Fruit fly (Drosophila melanogaster) whole organism, embryonic: Measurements from ENCODE around the gene fog.

Experiments used
- C15 ChIP-seq: fragments of 200-800 bp; sonication (Bioruptor generic); IDR thresholded peaks from 3 replicates; pipeline ENCODE4 v1.3.6; 2022; ENCODE audit warnings: missing biosample characterization, missing genetic modification characterization
- CG10366 ChIP-seq: fragments of 200-800 bp; sonication (Bioruptor generic); IDR thresholded peaks from 2 replicates; pipeline ENCODE4 v1.3.6; 2022; ENCODE audit warnings: missing biosample characterization, missing genetic modification characterization
- CG10543 ChIP-seq: fragments of 200-800 bp; sonication (Bioruptor generic); optimal IDR thresholded peaks from 3 replicates; lab custom pipeline; 2017; ENCODE audit warnings: missing biosample characterization, mild to moderate bottlenecking, missing genetic modification characterization, moderate library complexity
- CG11504 ChIP-seq: fragments of 200-800 bp; sonication (Bioruptor generic); optimal IDR thresholded peaks from 3 replicates; lab custom pipeline; 2019; ENCODE audit warnings: missing biosample characterization, mild to moderate bottlenecking, missing genetic modification characterization, moderate library complexity
- CG11723 ChIP-seq: fragments of 200-800 bp; sonication (Bioruptor generic); optimal IDR thresholded peaks from 2 replicates; lab custom pipeline; 2017; ENCODE audit warnings: missing biosample characterization, mild to moderate bottlenecking, missing genetic modification characterization
- CG13123 ChIP-seq: fragments of 200-800 bp; sonication (Bioruptor generic); optimal IDR thresholded peaks from 2 replicates; lab custom pipeline; 2016; ENCODE audit warnings: missing biosample characterization, missing genetic modification characterization
- CG13775 ChIP-seq: fragments of 200-800 bp; sonication (Bioruptor generic); optimal IDR thresholded peaks from 3 replicates; lab custom pipeline; 2017; ENCODE audit warnings: missing biosample characterization, mild to moderate bottlenecking, missing genetic modification characterization
- CG15011 ChIP-seq: fragments of 200-800 bp; sonication (Bioruptor generic); optimal IDR thresholded peaks from 3 replicates; lab custom pipeline; 2018; ENCODE audit warnings: missing biosample characterization, mild to moderate bottlenecking, missing genetic modification characterization
- CG18262 ChIP-seq: fragments of 200-800 bp; optimal IDR thresholded peaks from 3 replicates; lab custom pipeline; 2019; ENCODE audit warnings: missing biosample characterization, mild to moderate bottlenecking, missing genetic modification characterization, moderate library complexity
- CG2120 ChIP-seq: fragments of 200-800 bp; sonication (Bioruptor generic); optimal IDR thresholded peaks from 3 replicates; lab custom pipeline; 2016; ENCODE audit warnings: missing biosample characterization, missing genetic modification characterization
- CG3407 ChIP-seq: fragments of 200-800 bp; sonication (Bioruptor generic); optimal IDR thresholded peaks from 2 replicates; lab custom pipeline; 2018; ENCODE audit warnings: missing biosample characterization, mild to moderate bottlenecking, missing genetic modification characterization
- CG34224 ChIP-seq: fragments of 200-800 bp; sonication (Bioruptor generic); IDR thresholded peaks from 3 replicates; pipeline ENCODE4 v1.3.6; 2022; ENCODE audit warnings: missing biosample characterization, missing genetic modification characterization; ENCODE audit not compliant: partially characterized antibody
- CG3847 ChIP-seq: fragments of 200-800 bp; sonication (Bioruptor generic); IDR thresholded peaks from 2 replicates; pipeline ENCODE4 v1.3.6; 2022; ENCODE audit warnings: missing biosample characterization, missing genetic modification characterization
- CG4820 ChIP-seq: fragments of 200-800 bp; sonication (Bioruptor generic); optimal IDR thresholded peaks from 3 replicates; lab custom pipeline; 2016; ENCODE audit warnings: missing biosample characterization, missing genetic modification characterization
- CG6175 ChIP-seq: fragments of 200-800 bp; sonication (Bioruptor generic); IDR thresholded peaks from 3 replicates; pipeline ENCODE4 v1.3.6; 2022; ENCODE audit warnings: missing biosample characterization, missing genetic modification characterization
- CG6254 ChIP-seq: fragments of 200-800 bp; sonication (Bioruptor generic); optimal IDR thresholded peaks from 3 replicates; lab custom pipeline; 2017; ENCODE audit warnings: mild to moderate bottlenecking, missing biosample characterization, missing genetic modification reagents, missing genetic modification characterization
- CG6272 ChIP-seq: fragments of 200-800 bp; sonication (Bioruptor generic); IDR thresholded peaks from 2 replicates; pipeline ENCODE4 v1.3.6; 2022; ENCODE audit warnings: missing biosample characterization, missing genetic modification characterization
- CG7372 ChIP-seq: fragments of 200-800 bp; sonication (Bioruptor generic); IDR thresholded peaks from 2 replicates; pipeline ENCODE4 v1.3.6; 2022; ENCODE audit warnings: missing biosample characterization, missing genetic modification characterization
- CG7556 ChIP-seq: fragments of 200-800 bp; sonication (Bioruptor generic); optimal IDR thresholded peaks from 2 replicates; lab custom pipeline; 2017; ENCODE audit warnings: missing biosample characterization, mild to moderate bottlenecking, missing genetic modification characterization
- CG9817 ChIP-seq: fragments of 200-800 bp; sonication (Bioruptor generic); optimal IDR thresholded peaks from 2 replicates; lab custom pipeline; 2018; ENCODE audit warnings: missing biosample characterization, mild to moderate bottlenecking, missing genetic modification characterization, moderate library complexity
- Chrac-16 ChIP-seq: fragments of 200-800 bp; sonication (Bioruptor generic); optimal IDR thresholded peaks from 3 replicates; lab custom pipeline; 2016; ENCODE audit warnings: missing biosample characterization, missing genetic modification characterization
- Elba2 ChIP-seq: fragments of 200-800 bp; sonication (Bioruptor generic); optimal IDR thresholded peaks from 3 replicates; lab custom pipeline; 2016; ENCODE audit warnings: missing biosample characterization, missing genetic modification characterization
- Gsc ChIP-seq: fragments of 200-800 bp; sonication (Bioruptor generic); IDR thresholded peaks from 2 replicates; pipeline ENCODE4 v1.3.6; 2022; ENCODE audit warnings: missing biosample characterization, missing genetic modification characterization
- Gug ChIP-seq: fragments of 200-800 bp; sonication (Bioruptor generic); IDR thresholded peaks from 4 replicates; pipeline ENCODE4 v1.3.6; 2022; ENCODE audit warnings: missing biosample characterization, missing genetic modification characterization
- Neu2 ChIP-seq: fragments of 200-800 bp; sonication (Bioruptor generic); optimal IDR thresholded peaks from 3 replicates; lab custom pipeline; 2016; ENCODE audit warnings: missing biosample characterization, missing genetic modification characterization, borderline replicate concordance
- Ravus ChIP-seq: fragments of 200-800 bp; sonication (Bioruptor generic); IDR thresholded peaks from 2 replicates; pipeline ENCODE4 v1.3.6; 2022; ENCODE audit warnings: missing biosample characterization, missing genetic modification characterization
- Rx ChIP-seq: fragments of 200-800 bp; sonication (Bioruptor generic); IDR thresholded peaks from 2 replicates; pipeline ENCODE4 v1.3.6; 2022; ENCODE audit warnings: missing biosample characterization, missing genetic modification characterization
- Sox102F ChIP-seq: fragments of 200-800 bp; sonication (Bioruptor generic); optimal IDR thresholded peaks from 2 replicates; lab custom pipeline; 2018; ENCODE audit warnings: missing biosample characterization, mild to moderate bottlenecking, missing genetic modification characterization, moderate library complexity
- Sry-δ ChIP-seq: fragments of 200-800 bp; sonication (Bioruptor generic); optimal IDR thresholded peaks from 2 replicates; lab custom pipeline; 2016; ENCODE audit warnings: missing biosample characterization, missing genetic modification characterization
- Trl ChIP-seq, 3 experiments: fragments of >200 bp in 2 of 3; fragments of 200-800 bp in 1 of 3; sonication (Bioruptor generic) in 1 of 3; optimal IDR thresholded peaks; 2 replicates in 1 of 3; 3 replicates in 2 of 3; lab custom pipeline; 2016 to 2017; ENCODE audit warnings: missing biosample characterization in 1 of 3, missing genetic modification characterization in 1 of 3
- ab ChIP-seq: fragments of 200-800 bp; sonication (Bioruptor generic); optimal IDR thresholded peaks from 2 replicates; lab custom pipeline; 2016; ENCODE audit warnings: missing biosample characterization, missing genetic modification characterization
- croc ChIP-seq: fragments of 200-800 bp; sonication (Bioruptor generic); conservative IDR thresholded peaks from 3 replicates; pipeline ENCODE4 v1.3.6; 2022; ENCODE audit warnings: missing biosample characterization, missing genetic modification characterization
- da ChIP-seq: fragments of 200-800 bp; sonication (Bioruptor generic); optimal IDR thresholded peaks from 2 replicates; lab custom pipeline; 2016; ENCODE audit warnings: missing biosample characterization, missing genetic modification characterization
- emc ChIP-seq: fragments of 200-800 bp; sonication (Bioruptor generic); optimal IDR thresholded peaks from 2 replicates; lab custom pipeline; 2016; ENCODE audit warnings: missing biosample characterization, missing genetic modification characterization
- ems ChIP-seq: fragments of 200-800 bp; sonication (Bioruptor generic); optimal IDR thresholded peaks from 3 replicates; lab custom pipeline; 2016; ENCODE audit warnings: missing biosample characterization, missing genetic modification characterization
- ewg ChIP-seq: fragments of 200-800 bp; sonication (Bioruptor generic); optimal IDR thresholded peaks from 3 replicates; lab custom pipeline; 2017; ENCODE audit warnings: mild to moderate bottlenecking, missing biosample characterization, missing genetic modification reagents, missing genetic modification characterization
- fd102C ChIP-seq: fragments of 200-800 bp; sonication (Bioruptor generic); optimal IDR thresholded peaks from 2 replicates; lab custom pipeline; 2018; ENCODE audit warnings: missing biosample characterization, mild to moderate bottlenecking, missing genetic modification characterization, moderate library complexity
- fd64A ChIP-seq: fragments of 200-800 bp; sonication (Bioruptor generic); optimal IDR thresholded peaks from 3 replicates; lab custom pipeline; 2018; ENCODE audit warnings: missing biosample characterization, mild to moderate bottlenecking, missing genetic modification characterization
- gt ChIP-seq: fragments of 200-800 bp; sonication (Bioruptor generic); IDR thresholded peaks from 2 replicates; pipeline ENCODE4 v1.3.6; 2022; ENCODE audit warnings: missing biosample characterization, missing genetic modification characterization
- h ChIP-seq: fragments of >200 bp; optimal IDR thresholded peaks from 2 replicates; lab custom pipeline; 2017
- hbn ChIP-seq: fragments of 200-800 bp; sonication (Bioruptor generic); IDR thresholded peaks from 2 replicates; pipeline ENCODE4 v1.3.6; 2022; ENCODE audit warnings: missing biosample characterization, missing genetic modification characterization; ENCODE audit not compliant: partially characterized antibody
- nerfin-1 ChIP-seq: fragments of 200-800 bp; sonication (Bioruptor generic); optimal IDR thresholded peaks from 3 replicates; lab custom pipeline; 2019; ENCODE audit warnings: missing biosample characterization, mild to moderate bottlenecking, missing genetic modification characterization, moderate library complexity
- oc ChIP-seq: fragments of 200-800 bp; sonication (Bioruptor generic); optimal IDR thresholded peaks from 2 replicates; lab custom pipeline; 2018; ENCODE audit warnings: missing biosample characterization, mild to moderate bottlenecking, missing genetic modification characterization, moderate library complexity
- pan ChIP-seq, 4 experiments: fragments of >200 bp in 3 of 4; fragments of 200-800 bp in 1 of 4; sonication (Bioruptor generic) in 1 of 4; optimal IDR thresholded peaks in 3 of 4; IDR thresholded peaks in 1 of 4; 2 replicates each; pipeline versions ENCODE4 v1.3.6 to Lab custom; 2017 to 2022; ENCODE audit warnings: missing biosample characterization in 2 of 4, missing genetic modification characterization in 2 of 4, mixed read lengths in 1 of 4
- pros ChIP-seq: fragments of 200-800 bp; sonication (Bioruptor generic); optimal IDR thresholded peaks from 3 replicates; lab custom pipeline; 2019; ENCODE audit warnings: missing biosample characterization, mild to moderate bottlenecking, missing genetic modification characterization, moderate library complexity
- ranshi ChIP-seq: fragments of 200-800 bp; sonication (Bioruptor generic); IDR thresholded peaks from 2 replicates; pipeline ENCODE4 v1.3.6; 2022; ENCODE audit warnings: missing biosample characterization, missing genetic modification characterization
- salm ChIP-seq: fragments of 200-800 bp; sonication (Bioruptor generic); optimal IDR thresholded peaks from 2 replicates; lab custom pipeline; 2018; ENCODE audit warnings: missing biosample characterization, mild to moderate bottlenecking, missing genetic modification characterization
- sim ChIP-seq: fragments of 200-800 bp; sonication (Bioruptor generic); IDR thresholded peaks from 2 replicates; pipeline ENCODE4 v1.3.6; 2022; ENCODE audit warnings: missing biosample characterization, missing genetic modification characterization
- stwl ChIP-seq: fragments of 200-800 bp; sonication (Bioruptor generic); optimal IDR thresholded peaks from 3 replicates; lab custom pipeline; 2018; ENCODE audit warnings: missing biosample characterization, mild to moderate bottlenecking, missing genetic modification characterization, moderate library complexity
- wor ChIP-seq: fragments of 200-800 bp; sonication (Bioruptor generic); IDR thresholded peaks from 2 replicates; pipeline ENCODE4 v1.3.6; 2022; ENCODE audit warnings: missing biosample characterization, missing genetic modification characterization
- z ChIP-seq: fragments of 200-800 bp; sonication (Bioruptor generic); IDR thresholded peaks from 3 replicates; pipeline ENCODE4 v1.3.6; 2022; ENCODE audit warnings: missing biosample characterization, missing genetic modification characterization

fog gene

dm6 chrX:22833534-22833933, 21.5 kb downstream of the fog start (continued):
- TF ChIP-seq Rx (peak; percentile 51), CG34224 (no peak), CG9817 (tag; lab: Kevin White, UChicago) (peak; percentile 19), CG10366 (GFP tag; lab: Robert Waterston, UW) (peak; percentile 62), fd102C (GFP tag; lab: Kevin White, UChicago) (no peak), pros (GFP tag; lab: Kevin White, UChicago) (no peak), CG13775 (no peak), wor (GFP tag; lab: Robert Waterston, UW) (peak; percentile 58), CG15011 (no peak), gt (GFP tag; lab: Robert Waterston, UW) (no peak), ems (GFP tag; lab: Kevin White, UChicago) (peak; percentile 40), CG18262 (tag; lab: Kevin White, UChicago) (peak; percentile 55), Sry-δ (GFP tag; lab: Kevin White, UChicago) (peak; percentile 35), ranshi (GFP tag; lab: Robert Waterston, UW) (0 out of 2 replicates have a peak, but pooled peaks have one; percentile 12), nerfin-1 (peak; percentile 26), salm (tag; lab: Kevin White, UChicago) (no peak), CG2120 (GFP tag; lab: Kevin White, UChicago) (peak; percentile 1), Gug (GFP tag; lab: Robert Waterston, UW) (peak; percentile 29; the same call in 1 of the 4 replicates), Trl (optimal IDR thresholded peaks at IDR 0.05; lab: Kevin White, UChicago) (no peak), Trl (GFP tag; optimal IDR thresholded peaks at IDR 0.05; lab: Kevin White, UChicago) (peak; percentile 9), hbn (GFP tag; lab: Robert Waterston, UW) (no peak), CG4820 (peak; percentile 52), sim (GFP tag; lab: Robert Waterston, UW) (no peak), ewg (GFP tag; lab: Kevin White, UChicago) (peak; percentile 39), CG6175 (no peak), z (GFP tag; lab: Robert Waterston, UW) (no peak), pan (optimal IDR thresholded peaks at IDR 0.05; lab: Kevin White, UChicago) (no peak), pan (GFP tag; optimal IDR thresholded peaks at IDR 0.05 in 1 of 2, IDR thresholded peaks at IDR 0.05 in 1 of 2) (peak in 1 of 2 experiments; percentile 48), stwl (no peak), CG11504 (tag; lab: Kevin White, UChicago) (peak; percentile 76), CG3847 (no peak), Ravus (GFP tag; lab: Robert Waterston, UW) (no peak), CG7372 (GFP tag; lab: Robert Waterston, UW) (no peak), Sox102F (GFP tag; lab: Kevin White, UChicago) (peak; percentile 79), Chrac-16 (GFP tag; lab: Kevin White, UChicago) (peak; percentile 29), CG11723 (GFP tag; lab: Kevin White, UChicago) (no peak), CG6254 (peak; percentile 49), CG7556 (peak; percentile 27), CG6272 (GFP tag; lab: Robert Waterston, UW) (no peak), Elba2 (no peak), fd64A (GFP tag; lab: Kevin White, UChicago) (peak; percentile 26), CG10543 (no peak), Gsc (peak; percentile 26; the same call in 1 of the 2 replicates), oc (tag; lab: Kevin White, UChicago) (peak; percentile 36), emc (GFP tag; lab: Kevin White, UChicago) (no peak), croc (GFP tag; lab: Robert Waterston, UW) (peak; percentile 43; the same call in 1 of the 3 replicates), Neu2 (GFP tag; lab: Kevin White, UChicago) (no peak), C15 (GFP tag; lab: Robert Waterston, UW) (no peak), h (no peak), ab (GFP tag; lab: Kevin White, UChicago) (no peak), da (GFP tag; lab: Kevin White, UChicago) (no peak), CG13123 (no peak), CG3407 (GFP tag; lab: Kevin White, UChicago) (peak; percentile 52)
